Worm (Caenorhabditis elegans) whole organism, L1 larva: ENCODE results near the gene F53C11.4.

ENCODE experiments used
- aly-2 ChIP-seq: fragments of 150-350 bp; optimal IDR thresholded peaks from 2 replicates; lab custom pipeline; 2014; ENCODE audit warnings: missing biosample characterization, missing genetic modification characterization
- blmp-1 ChIP-seq: fragments of 150-350 bp; optimal IDR thresholded peaks from 2 replicates; lab custom pipeline; 2014; ENCODE audit warnings: missing biosample characterization, missing genetic modification characterization
- ceh-63 ChIP-seq: fragments of 200-800 bp; sonication (Bioruptor generic); optimal IDR thresholded peaks from 2 replicates; lab custom pipeline; 2018; ENCODE audit warnings: mild to moderate bottlenecking, missing genetic modification characterization, missing compliant biosample characterization
- ceh-88 ChIP-seq: fragments of 200-800 bp; sonication (Bioruptor generic); IDR thresholded peaks from 2 replicates; pipeline ENCODE4 v1.3.6; 2022; ENCODE audit warnings: missing genetic modification characterization, missing compliant biosample characterization
- efl-1 ChIP-seq, 4 experiments: fragments of 150-350 bp; optimal IDR thresholded peaks in 3 of 4; peaks in 1 of 4; 1 replicate in 1 of 4; 2 replicates in 3 of 4; lab custom pipeline; 2014; ENCODE audit warnings: missing biosample characterization in 2 of 4, missing genetic modification characterization in 2 of 4, missing genetic modification reagents in 2 of 4
- efl-3 ChIP-seq: fragments of 200-800 bp; sonication (Bioruptor generic); optimal IDR thresholded peaks from 2 replicates; lab custom pipeline; 2018; ENCODE audit warnings: mild to moderate bottlenecking, missing genetic modification characterization, missing compliant biosample characterization
- elt-2 ChIP-seq: sonication (generic microtip); optimal IDR thresholded peaks from 2 replicates; lab custom pipeline; 2016; ENCODE audit warnings: missing genetic modification characterization, mild to moderate bottlenecking, inconsistent platforms, missing compliant biosample characterization, missing genetic modification reagents
- fkh-10 ChIP-seq: sonication (generic microtip); optimal IDR thresholded peaks from 2 replicates; lab custom pipeline; 2017; ENCODE audit warnings: missing biosample characterization, missing genetic modification reagents, missing genetic modification characterization
- grh-1 ChIP-seq: fragments of 200-800 bp; sonication (Bioruptor generic); IDR thresholded peaks from 2 replicates; pipeline ENCODE4 v1.3.6; 2022; ENCODE audit warnings: missing genetic modification reagents, missing genetic modification characterization, missing compliant biosample characterization
- hlh-4 ChIP-seq: sonication (generic microtip); optimal IDR thresholded peaks from 2 replicates; lab custom pipeline; 2016; ENCODE audit warnings: mild to moderate bottlenecking, missing genetic modification characterization, missing compliant biosample characterization
- jun-1 ChIP-seq: fragments of 150-350 bp; optimal IDR thresholded peaks from 2 replicates; lab custom pipeline; 2014; ENCODE audit warnings: missing biosample characterization, missing genetic modification reagents, missing genetic modification characterization
- lin-14 ChIP-seq: fragments of 200-800 bp; sonication (Bioruptor generic); optimal IDR thresholded peaks from 2 replicates; lab custom pipeline; 2018; ENCODE audit warnings: mild to moderate bottlenecking, missing genetic modification characterization, moderate library complexity, missing compliant biosample characterization
- mdl-1 ChIP-seq, 2 experiments: fragments of 150-350 bp; optimal IDR thresholded peaks; 2 replicates each; lab custom pipeline; 2014 to 2017; ENCODE audit warnings: missing biosample characterization in 2 of 2, missing genetic modification characterization in 2 of 2, inconsistent platforms in 1 of 2
- mep-1 ChIP-seq: fragments of 150-350 bp; optimal IDR thresholded peaks from 2 replicates; lab custom pipeline; 2014; ENCODE audit warnings: missing biosample characterization, missing genetic modification characterization
- nhr-20 ChIP-seq: sonication (generic microtip); optimal IDR thresholded peaks from 2 replicates; lab custom pipeline; 2016; ENCODE audit warnings: mild to moderate bottlenecking, missing genetic modification characterization, missing compliant biosample characterization
- nhr-77 ChIP-seq: fragments of 150-350 bp; optimal IDR thresholded peaks from 2 replicates; lab custom pipeline; 2014; ENCODE audit warnings: missing biosample characterization, missing genetic modification characterization
- nhr-85 ChIP-seq: sonication (generic microtip); peaks from one replicate; lab custom pipeline; 2016; ENCODE audit warnings: missing genetic modification characterization, inconsistent platforms, missing compliant biosample characterization
- nhr-90 ChIP-seq: sonication (generic microtip); optimal IDR thresholded peaks from 2 replicates; lab custom pipeline; 2016; ENCODE audit warnings: mild to moderate bottlenecking, missing genetic modification characterization, missing compliant biosample characterization; ENCODE audit not compliant: poor library complexity
- pax-3 ChIP-seq: fragments of 200-800 bp; sonication (Bioruptor generic); optimal IDR thresholded peaks from 2 replicates; lab custom pipeline; 2018; ENCODE audit warnings: mild to moderate bottlenecking, missing genetic modification characterization, moderate library complexity, missing compliant biosample characterization
- snu-23 ChIP-seq: sonication (generic microtip); optimal IDR thresholded peaks from 2 replicates; lab custom pipeline; 2016; ENCODE audit warnings: missing genetic modification characterization, missing compliant biosample characterization
- sptf-1 ChIP-seq: fragments of 150-350 bp; optimal IDR thresholded peaks from 2 replicates; lab custom pipeline; 2014; ENCODE audit warnings: missing biosample characterization, missing genetic modification characterization
- sup-37 ChIP-seq: fragments of 200-800 bp; sonication (Bioruptor generic); optimal IDR thresholded peaks from 2 replicates; lab custom pipeline; 2018; ENCODE audit warnings: mild to moderate bottlenecking, missing genetic modification characterization, missing compliant biosample characterization
- swsn-7 ChIP-seq: sonication (generic microtip); optimal IDR thresholded peaks from 2 replicates; lab custom pipeline; 2016; ENCODE audit warnings: missing genetic modification characterization, missing compliant biosample characterization
- tbx-2 ChIP-seq: sonication (generic microtip); optimal IDR thresholded peaks from 2 replicates; lab custom pipeline; 2016; ENCODE audit warnings: missing genetic modification characterization, missing compliant biosample characterization
- tlp-1 ChIP-seq: fragments of 150-350 bp; optimal IDR thresholded peaks from 2 replicates; lab custom pipeline; 2014; ENCODE audit warnings: missing biosample characterization, missing genetic modification characterization
- unc-30 ChIP-seq: sonication (generic microtip); optimal IDR thresholded peaks from 2 replicates; lab custom pipeline; 2017; ENCODE audit warnings: missing biosample characterization, missing genetic modification characterization
- unc-86 ChIP-seq: sonication (generic microtip); optimal IDR thresholded peaks from 2 replicates; lab custom pipeline; 2016; ENCODE audit warnings: missing genetic modification characterization, missing compliant biosample characterization
- unc-98 ChIP-seq: fragments of 200-800 bp; sonication (Bioruptor generic); IDR thresholded peaks from 2 replicates; pipeline ENCODE4 v1.3.6; 2022; ENCODE audit warnings: missing genetic modification characterization, missing compliant biosample characterization
- vab-15 ChIP-seq: sonication (generic microtip); optimal IDR thresholded peaks from 2 replicates; lab custom pipeline; 2017; ENCODE audit warnings: missing genotype, mild to moderate bottlenecking, missing genetic modification characterization, missing compliant biosample characterization
- zag-1 ChIP-seq: fragments of 150-350 bp; optimal IDR thresholded peaks from 2 replicates; lab custom pipeline; 2014; ENCODE audit warnings: missing biosample characterization, missing genetic modification characterization
- ztf-11 ChIP-seq, 2 experiments: sonication (generic microtip); optimal IDR thresholded peaks; 2 replicates each; lab custom pipeline; 2016 to 2017; ENCODE audit warnings: missing genetic modification characterization in 2 of 2, missing biosample characterization in 1 of 2, missing compliant biosample characterization in 1 of 2

Gene F53C11.4

DNA sequence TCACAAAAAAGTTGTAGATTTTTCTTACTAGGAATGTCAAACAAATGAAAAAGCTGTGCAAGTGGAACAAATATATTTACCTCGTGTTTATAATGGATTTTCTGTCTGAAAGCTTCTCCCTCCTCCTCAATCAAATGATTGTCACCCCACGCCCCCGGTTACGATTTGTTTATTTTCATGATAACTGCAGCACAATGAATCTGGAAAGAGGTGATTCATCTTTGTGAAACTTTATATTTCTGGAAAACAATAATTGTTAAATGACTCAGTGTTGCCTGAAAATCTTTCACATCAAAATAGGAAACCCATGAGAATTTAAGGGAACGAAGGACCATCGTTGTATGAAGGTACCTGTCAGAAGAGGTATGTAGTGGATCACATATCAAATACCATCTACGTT is 38.5 kb downstream of the F53C11.4 start, which contains the start of gene F35E12.10:
Gene F35E12.10 (minus strand): TSS at position 101 of the 400 bp plus-strand sequence.
- TF ChIP-seq snu-23 (GFP tag; lab: Kevin White, UChicago) (no peak), ceh-63 (GFP tag; lab: Kevin White, UChicago) (no peak), ceh-88 (GFP tag; lab: Robert Waterston, UW) (no peak), mdl-1 (tag; optimal IDR thresholded peaks at IDR 0.05; lab: Kevin White, UChicago) (no peak), nhr-77 (tag; lab: Kevin White, UChicago) (no peak), lin-14 (no peak), unc-30 (tag; lab: Kevin White, UChicago) (no peak), vab-15 (tag; lab: Kevin White, UChicago) (no peak), swsn-7 (tag; lab: Kevin White, UChicago) (no peak), efl-3 (no peak), fkh-10 (GFP tag; lab: Kevin White, UChicago) (no peak)

DNA sequence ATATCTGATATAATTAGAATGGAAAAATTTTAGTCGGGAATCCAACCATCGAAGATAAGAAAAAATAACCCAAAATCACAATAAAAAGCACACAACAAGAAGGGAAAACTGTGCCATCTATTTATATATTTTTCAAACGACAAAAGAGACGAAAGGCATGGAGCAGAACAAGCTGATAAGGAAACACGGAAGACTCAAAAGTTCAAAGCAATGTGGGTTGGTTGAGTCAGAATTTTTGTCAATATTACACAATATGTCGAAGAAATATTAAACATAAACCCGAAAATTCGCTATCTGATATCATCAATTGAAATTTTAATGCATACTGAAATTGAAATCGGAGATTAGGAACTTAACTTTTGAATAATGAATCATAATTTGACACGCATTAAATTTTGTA is 42.3 kb downstream of the F53C11.4 start, which contains the start of gene F35E12.9:
Gene F35E12.9 (minus strand): TSS at position 227 of the 400 bp plus-strand sequence.
- TF ChIP-seq elt-2 (tag; lab: Kevin White, UChicago) (peak; percentile 78), hlh-4 (tag; lab: Kevin White, UChicago) (no peak), pax-3 (tag; lab: Kevin White, UChicago) (peak; percentile 55), sup-37 (GFP tag; lab: Kevin White, UChicago) (no peak), unc-98 (GFP tag; lab: Robert Waterston, UW) (no peak)

- no peak for TF ChIP-seq ztf-11 (tag; optimal IDR thresholded peaks at IDR 0.05; lab: Kevin White, UChicago)
- TF ChIP-seq elt-2 (tag; lab: Kevin White, UChicago), result peak; percentile 67
- TF ChIP-seq sptf-1 (tag; lab: Kevin White, UChicago), result no peak
- TF ChIP-seq nhr-20 (tag; lab: Kevin White, UChicago), result peak; percentile 21
- no peak for TF ChIP-seq efl-1 (optimal IDR thresholded peaks at IDR 0.05; lab: Kevin White, UChicago)
- peak in 1 of 2 experiments; percentile 3 for TF ChIP-seq efl-1 (GFP tag; optimal IDR thresholded peaks at IDR 0.05 in 1 of 2; lab: Kevin White, UChicago)
- TF ChIP-seq pax-3 (tag; lab: Kevin White, UChicago), result peak; percentile 3
- TF ChIP-seq, all 84 proteins: peak for 4
These were observed 47.3 kb downstream of the F53C11.4 start for ce11 chrV:13739901-13740300.

ce11 chrV:13738374-13738773 is 48.8 kb downstream of the F53C11.4 start, which contains the start of gene irg-5:
TSS of gene irg-5 (minus strand) at chrV:13738474.
- no peak for TF ChIP-seq nhr-90 (tag; lab: Kevin White, UChicago)
- TF ChIP-seq aly-2, result no peak
- no peak for TF ChIP-seq grh-1 (GFP tag; lab: Robert Waterston, UW)
- TF ChIP-seq tlp-1 (tag; lab: Kevin White, UChicago), result no peak
- no peak for TF ChIP-seq tbx-2 (tag; lab: Kevin White, UChicago)
- no peak for TF ChIP-seq nhr-77 (tag; lab: Kevin White, UChicago)
- TF ChIP-seq sptf-1 (tag; lab: Kevin White, UChicago), result no peak
- no peak for TF ChIP-seq mep-1
- no peak for TF ChIP-seq unc-86
- no peak for TF ChIP-seq nhr-85 (tag; lab: Kevin White, UChicago)
- TF ChIP-seq blmp-1 (tag; lab: Kevin White, UChicago), result no peak
- TF ChIP-seq zag-1, result no peak
- TF ChIP-seq jun-1, result no peak
- TF ChIP-seq, all 84 proteins: peak for 0

DNA sequence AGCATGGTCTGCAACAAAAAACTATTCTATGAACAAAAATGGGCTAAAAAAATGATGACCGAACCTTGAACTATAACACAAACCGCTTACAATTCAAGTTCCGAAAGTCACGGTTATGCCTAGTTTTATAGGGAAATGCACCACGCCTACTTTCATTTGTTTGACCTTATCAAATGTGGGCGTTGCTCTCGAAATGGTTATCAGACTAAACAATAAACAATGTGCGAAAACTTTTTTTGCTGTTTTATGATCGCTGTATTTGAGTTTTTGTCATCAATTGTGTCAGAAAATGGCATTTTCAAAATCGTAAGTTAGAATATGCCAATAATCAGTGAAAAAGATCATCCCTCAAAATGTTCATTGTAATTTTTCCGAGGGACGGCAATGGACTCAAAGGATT is 51.0 kb downstream of the F53C11.4 start, which contains the start of gene F35E12.6:
Gene F35E12.6 (minus strand): TSS at position 101 of the 400 bp plus-strand sequence.
- TF ChIP-seq tbx-2 (tag; lab: Kevin White, UChicago) (no peak), elt-2 (tag; lab: Kevin White, UChicago) (peak; percentile 37)
